Worm (Caenorhabditis elegans) whole organism, L3 larva: ENCODE data around the gene Y59H11AM.4.
A peak's percentile ranks its signal among the peaks of the same experiment; 100 is the strongest.

Source experiments
- ama-1 ChIP-seq: fragments of 150-350 bp; optimal IDR thresholded peaks from 2 replicates; lab custom pipeline; 2018
- unc-62 ChIP-seq: fragments of 150-350 bp; sonication (generic microtip); optimal IDR thresholded peaks from 4 replicates; lab custom pipeline; 2014; ENCODE audit warnings: missing biosample characterization, missing genetic modification reagents, missing genetic modification characterization

DNA sequence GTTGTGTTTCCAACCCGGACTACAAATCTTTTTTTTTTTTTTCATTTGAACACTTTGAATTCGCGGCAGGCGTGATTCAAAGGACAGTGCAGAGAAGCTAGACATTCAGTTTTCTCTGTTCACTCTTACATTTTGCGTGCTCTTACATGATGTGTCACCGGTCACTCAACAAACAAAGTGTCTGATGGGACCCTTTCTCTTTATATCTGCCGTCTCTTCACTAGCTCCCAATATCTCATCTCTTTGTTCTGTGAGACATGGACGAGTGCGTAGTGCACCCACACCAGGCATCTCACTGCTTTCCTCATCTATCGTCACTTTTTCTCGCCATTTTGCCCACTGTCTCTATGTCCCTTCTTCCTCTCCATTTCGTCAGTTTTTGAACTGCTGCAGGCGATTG, 16.9 kb upstream of the Y59H11AM.4 start:
- peak; percentile 20 for TF ChIP-seq ama-1 (lab: Kevin White, UChicago)
- peak; percentile 95 for TF ChIP-seq unc-62 (GFP tag; lab: Kevin White, UChicago)
